Fruit fly (Drosophila melanogaster) whole organism, embryonic: ENCODE results near the gene CG43138.
A peak's percentile ranks its signal among the peaks of the same experiment; 100 is the strongest.

Source experiments
- Awh ChIP-seq: fragments of 200-800 bp; sonication (Bioruptor generic); IDR thresholded peaks from 2 replicates; pipeline ENCODE4, ENCODE4 v1.3.6; 2022; ENCODE audit warnings: missing biosample characterization, missing genetic modification characterization
- CG12219 ChIP-seq: fragments of 200-800 bp; sonication (Bioruptor generic); optimal IDR thresholded peaks from 3 replicates; lab custom pipeline; 2018; ENCODE audit warnings: missing biosample characterization, mild to moderate bottlenecking, missing genetic modification characterization
- CG12942 ChIP-seq: fragments of 200-800 bp; sonication (Bioruptor generic); optimal IDR thresholded peaks from 3 replicates; lab custom pipeline; 2016; ENCODE audit warnings: missing biosample characterization, missing genetic modification characterization
- CG13624 ChIP-seq: fragments of 200-800 bp; sonication (Bioruptor generic); optimal IDR thresholded peaks from 2 replicates; lab custom pipeline; 2016; ENCODE audit warnings: missing biosample characterization, missing genetic modification characterization
- CG14710 ChIP-seq: fragments of 200-800 bp; sonication (Bioruptor generic); optimal IDR thresholded peaks from 3 replicates; lab custom pipeline; 2019; ENCODE audit warnings: missing biosample characterization, mild to moderate bottlenecking, missing genetic modification characterization, moderate library complexity
- CG15073 ChIP-seq: fragments of 200-800 bp; sonication (Bioruptor generic); optimal IDR thresholded peaks from 2 replicates; lab custom pipeline; 2016; ENCODE audit warnings: missing biosample characterization, missing genetic modification characterization
- CG15479 ChIP-seq: fragments of 200-800 bp; sonication (Bioruptor generic); optimal IDR thresholded peaks from 3 replicates; lab custom pipeline; 2019; ENCODE audit warnings: missing biosample characterization, mild to moderate bottlenecking, missing genetic modification characterization, moderate library complexity
- CG16863 ChIP-seq: fragments of 200-800 bp; sonication (Bioruptor generic); optimal IDR thresholded peaks from 3 replicates; lab custom pipeline; 2016; ENCODE audit warnings: missing biosample characterization, missing genetic modification characterization
- CG17829 ChIP-seq: fragments of 200-800 bp; optimal IDR thresholded peaks from 2 replicates; lab custom pipeline; 2019; ENCODE audit warnings: missing biosample characterization, mild to moderate bottlenecking, missing genetic modification characterization, moderate library complexity
- CG3065 ChIP-seq: fragments of 200-800 bp; sonication (Bioruptor generic); optimal IDR thresholded peaks from 2 replicates; lab custom pipeline; 2016; ENCODE audit warnings: missing biosample characterization, missing genetic modification characterization
- CG31224 ChIP-seq: fragments of 200-800 bp; sonication (Bioruptor generic); IDR thresholded peaks from 2 replicates; pipeline ENCODE4 v1.3.6; 2022; ENCODE audit warnings: missing biosample characterization, missing genetic modification characterization
- CG3838 ChIP-seq: fragments of 200-800 bp; sonication (Bioruptor generic); optimal IDR thresholded peaks from 3 replicates; lab custom pipeline; 2016; ENCODE audit warnings: missing biosample characterization, missing genetic modification characterization
- CG4730 ChIP-seq: fragments of 200-800 bp; sonication (Bioruptor generic); IDR thresholded peaks from 2 replicates; pipeline ENCODE4 v1.3.6; 2022; ENCODE audit warnings: missing biosample characterization, missing genetic modification characterization
- CG4820 ChIP-seq: fragments of 200-800 bp; sonication (Bioruptor generic); optimal IDR thresholded peaks from 3 replicates; lab custom pipeline; 2016; ENCODE audit warnings: missing biosample characterization, missing genetic modification characterization
- CG8765 ChIP-seq: fragments of 200-800 bp; sonication (Bioruptor generic); IDR thresholded peaks from 2 replicates; pipeline ENCODE4 v1.3.6; 2022; ENCODE audit warnings: missing biosample characterization, missing genetic modification characterization
- CG9932 ChIP-seq: fragments of 200-800 bp; sonication (Bioruptor generic); IDR thresholded peaks from 2 replicates; pipeline ENCODE4 v1.3.6; 2022; ENCODE audit warnings: missing biosample characterization, missing genetic modification characterization
- Dek ChIP-seq: fragments of 200-800 bp; sonication (Bioruptor generic); optimal IDR thresholded peaks from 3 replicates; lab custom pipeline; 2019; ENCODE audit warnings: missing biosample characterization, mild to moderate bottlenecking, missing genetic modification characterization, moderate library complexity
- Dfd ChIP-seq, 2 experiments: fragments of >200 bp; optimal IDR thresholded peaks; 2 replicates each; lab custom pipeline; 2017; ENCODE audit warnings: missing biosample characterization in 2 of 2, missing genetic modification characterization in 2 of 2
- E2f2 ChIP-seq: fragments of 200-800 bp; sonication (Bioruptor generic); IDR thresholded peaks from 2 replicates; pipeline ENCODE4 v1.3.6; 2022; ENCODE audit warnings: missing biosample characterization, missing genetic modification characterization
- HHEX ChIP-seq: fragments of 200-800 bp; sonication (Bioruptor generic); optimal IDR thresholded peaks from 3 replicates; lab custom pipeline; 2017; ENCODE audit warnings: missing biosample characterization, mild to moderate bottlenecking, missing genetic modification characterization, missing genetic modification reagents
- HLH3B ChIP-seq: fragments of 200-800 bp; sonication (Bioruptor generic); IDR thresholded peaks from 2 replicates; pipeline ENCODE4 v1.3.6; 2022; ENCODE audit warnings: missing biosample characterization, missing genetic modification characterization
- HLHmδ ChIP-seq: fragments of 200-800 bp; sonication (Bioruptor generic); optimal IDR thresholded peaks from 2 replicates; lab custom pipeline; 2018; ENCODE audit warnings: missing biosample characterization, mild to moderate bottlenecking, missing genetic modification characterization, moderate library complexity
- Hr3 ChIP-seq: fragments of 200-800 bp; sonication (Bioruptor generic); optimal IDR thresholded peaks from 3 replicates; lab custom pipeline; 2016; ENCODE audit warnings: missing biosample characterization, missing genetic modification characterization
- Hsf ChIP-seq: fragments of 200-800 bp; sonication (Bioruptor generic); optimal IDR thresholded peaks from 3 replicates; lab custom pipeline; 2016; ENCODE audit warnings: missing biosample characterization, missing genetic modification characterization
- MESR4 ChIP-seq: fragments of 200-800 bp; sonication (Bioruptor generic); optimal IDR thresholded peaks from 2 replicates; lab custom pipeline; 2018; ENCODE audit warnings: missing biosample characterization, mild to moderate bottlenecking, missing genetic modification characterization, moderate library complexity
- Spps ChIP-seq: fragments of 200-800 bp; sonication (Bioruptor generic); optimal IDR thresholded peaks from 2 replicates; lab custom pipeline; 2018; ENCODE audit warnings: missing biosample characterization, mild to moderate bottlenecking, missing genetic modification characterization
- TFAM ChIP-seq: fragments of 200-800 bp; sonication (Bioruptor generic); optimal IDR thresholded peaks from 2 replicates; lab custom pipeline; 2017; ENCODE audit warnings: missing biosample characterization, missing genetic modification characterization, inconsistent platforms
- Xrp1 ChIP-seq: fragments of 200-800 bp; sonication (Bioruptor generic); IDR thresholded peaks from 2 replicates; pipeline ENCODE4 v1.3.6; 2022; ENCODE audit warnings: missing biosample characterization, missing genetic modification characterization
- chinmo ChIP-seq: fragments of 200-800 bp; sonication (Bioruptor generic); IDR thresholded peaks from 4 replicates; pipeline ENCODE4 v1.3.6; 2022; ENCODE audit warnings: missing biosample characterization, missing genetic modification characterization; ENCODE audit not compliant: partially characterized antibody
- ci ChIP-seq: fragments of 200-800 bp; sonication (Bioruptor generic); IDR thresholded peaks from 3 replicates; pipeline ENCODE4 v1.3.6; 2022; ENCODE audit warnings: missing biosample characterization, missing genetic modification characterization
- crc ChIP-seq: fragments of 200-800 bp; sonication (Bioruptor generic); optimal IDR thresholded peaks from 2 replicates; lab custom pipeline; 2016; ENCODE audit warnings: missing biosample characterization, missing genetic modification characterization
- disco-r ChIP-seq: fragments of 200-800 bp; sonication (Bioruptor generic); optimal IDR thresholded peaks from 2 replicates; lab custom pipeline; 2016; ENCODE audit warnings: missing biosample characterization, missing genetic modification characterization
- fd102C ChIP-seq: fragments of 200-800 bp; sonication (Bioruptor generic); optimal IDR thresholded peaks from 2 replicates; lab custom pipeline; 2018; ENCODE audit warnings: missing biosample characterization, mild to moderate bottlenecking, missing genetic modification characterization, moderate library complexity
- fd96Cb ChIP-seq: fragments of 200-800 bp; sonication (Bioruptor generic); optimal IDR thresholded peaks from 2 replicates; lab custom pipeline; 2018; ENCODE audit warnings: missing biosample characterization, mild to moderate bottlenecking, missing genetic modification characterization, moderate library complexity
- hbn ChIP-seq: fragments of 200-800 bp; sonication (Bioruptor generic); IDR thresholded peaks from 2 replicates; pipeline ENCODE4 v1.3.6; 2022; ENCODE audit warnings: missing biosample characterization, missing genetic modification characterization; ENCODE audit not compliant: partially characterized antibody
- jigr1 ChIP-seq: fragments of 200-800 bp; sonication (Bioruptor generic); IDR thresholded peaks from 3 replicates; pipeline ENCODE4 v1.3.6; 2022; ENCODE audit warnings: missing biosample characterization, missing genetic modification characterization
- pum ChIP-seq: fragments of 200-800 bp; sonication (Bioruptor generic); optimal IDR thresholded peaks from 2 replicates; lab custom pipeline; 2016; ENCODE audit warnings: missing biosample characterization, missing genetic modification characterization
- row ChIP-seq: fragments of 200-800 bp; sonication (Bioruptor generic); IDR thresholded peaks from 3 replicates; pipeline ENCODE4 v1.3.6; 2022; ENCODE audit warnings: missing biosample characterization, missing genetic modification characterization
- sc ChIP-seq, 3 experiments: fragments of >200 bp in 2 of 3; fragments of 200-800 bp in 1 of 3; sonication (Bioruptor generic) in 1 of 3; optimal IDR thresholded peaks; 2 replicates in 2 of 3; 3 replicates in 1 of 3; lab custom pipeline; 2017; ENCODE audit warnings: mild to moderate bottlenecking in 1 of 3, missing biosample characterization in 1 of 3, missing genetic modification characterization in 1 of 3, missing genetic modification reagents in 1 of 3
- scrt ChIP-seq: fragments of 200-800 bp; sonication (Bioruptor generic); optimal IDR thresholded peaks from 2 replicates; lab custom pipeline; 2018; ENCODE audit warnings: missing biosample characterization, mild to moderate bottlenecking, missing genetic modification characterization, moderate library complexity
- slou ChIP-seq: fragments of 200-800 bp; sonication (Bioruptor generic); optimal IDR thresholded peaks from 3 replicates; lab custom pipeline; 2016; ENCODE audit warnings: missing biosample characterization, missing genetic modification characterization
- slp2 ChIP-seq: fragments of 200-800 bp; sonication (Bioruptor generic); optimal IDR thresholded peaks from 2 replicates; lab custom pipeline; 2016; ENCODE audit warnings: missing biosample characterization, missing genetic modification characterization
- ssp ChIP-seq: fragments of 200-800 bp; sonication (Bioruptor generic); IDR thresholded peaks from 2 replicates; pipeline ENCODE4 v1.3.6; 2022; ENCODE audit warnings: missing biosample characterization, missing genetic modification characterization
- sug ChIP-seq: fragments of 200-800 bp; optimal IDR thresholded peaks from 2 replicates; lab custom pipeline; 2019; ENCODE audit warnings: missing biosample characterization, mild to moderate bottlenecking, missing genetic modification characterization, moderate library complexity
- tio ChIP-seq: fragments of 200-800 bp; sonication (Bioruptor generic); optimal IDR thresholded peaks from 2 replicates; lab custom pipeline; 2017; ENCODE audit warnings: missing biosample characterization, missing genetic modification characterization, inconsistent platforms
- tll ChIP-seq, 2 experiments: fragments of 200-800 bp in 1 of 2; fragments of >200 bp in 1 of 2; sonication (Bioruptor generic) in 1 of 2; optimal IDR thresholded peaks; 2 replicates each; lab custom pipeline; 2017 to 2019; ENCODE audit warnings: missing biosample characterization in 2 of 2, missing genetic modification characterization in 2 of 2, mild to moderate bottlenecking in 1 of 2, moderate library complexity in 1 of 2
- trem ChIP-seq: fragments of 200-800 bp; optimal IDR thresholded peaks from 3 replicates; lab custom pipeline; 2019; ENCODE audit warnings: missing biosample characterization, mild to moderate bottlenecking, missing genetic modification characterization, moderate library complexity
- vfl ChIP-seq: fragments of 200-800 bp; sonication (Bioruptor generic); optimal IDR thresholded peaks from 2 replicates; lab custom pipeline; 2016; ENCODE audit warnings: missing biosample characterization, missing genetic modification characterization
- vvl ChIP-seq: fragments of 200-800 bp; sonication (Bioruptor generic); IDR thresholded peaks from 2 replicates; pipeline ENCODE4 v1.3.6; 2022; ENCODE audit warnings: missing biosample characterization, missing genetic modification characterization

CG43138 gene

dm6 chrX:7552109-7552508, 24.0 kb downstream of the CG43138 start (continued):
- TF ChIP-seq Xrp1 (GFP tag; lab: Robert Waterston, UW) (peak; percentile 61), pum (GFP tag; lab: Kevin White, UChicago) (peak; percentile 18), CG17829 (tag; lab: Kevin White, UChicago) (peak; percentile 66), Hsf (GFP tag; lab: Kevin White, UChicago) (peak; percentile 37), CG14710 (peak; percentile 54), sug (tag; lab: Kevin White, UChicago) (no peak), tll (GFP tag; optimal IDR thresholded peaks at IDR 0.05; lab: Kevin White, UChicago) (peak in 1 of 2 experiments; percentile 12), fd102C (GFP tag; lab: Kevin White, UChicago) (peak; percentile 73), tio (peak; percentile 9), CG4820 (GFP tag; lab: Kevin White, UChicago) (peak; percentile 34), trem (tag; lab: Kevin White, UChicago) (peak; percentile 31), Dfd (GFP tag; optimal IDR thresholded peaks at IDR 0.05; lab: Kevin White, UChicago) (no peak)
- TF ChIP-seq, all 482 proteins: peak for 78

dm6 chrX:7553446-7553845, 25.3 kb downstream of the CG43138 start:
- TF ChIP-seq row (no peak), MESR4 (no peak), HHEX (GFP tag; lab: Kevin White, UChicago) (peak; percentile 28), CG15479 (peak; percentile 13), CG31224 (GFP tag; lab: Robert Waterston, UW) (no peak), CG12942 (GFP tag; lab: Kevin White, UChicago) (peak; percentile 2), Spps (tag; lab: Kevin White, UChicago) (peak; percentile 23), Hr3 (GFP tag; lab: Kevin White, UChicago) (no peak), CG3838 (GFP tag; lab: Kevin White, UChicago) (no peak), CG8765 (GFP tag; lab: Robert Waterston, UW) (no peak), disco-r (GFP tag; lab: Kevin White, UChicago) (no peak), ci (GFP tag; lab: Robert Waterston, UW) (peak; percentile 68; the same call in 2 of the 3 replicates), scrt (GFP tag; lab: Kevin White, UChicago) (no peak), chinmo (GFP tag; lab: Robert Waterston, UW) (0 out of 4 replicates have a peak, but pooled peaks have one; percentile 18), crc (no peak), Awh (GFP tag; lab: Robert Waterston, UW) (peak; percentile 73), vvl (peak; percentile 71; the same call in 1 of the 2 replicates), HLH3B (GFP tag; lab: Robert Waterston, UW) (peak; percentile 40; the same call in 1 of the 2 replicates), fd96Cb (tag; lab: Kevin White, UChicago) (no peak), CG4730 (no peak), vfl (GFP tag; lab: Kevin White, UChicago) (no peak), Dek (tag; lab: Kevin White, UChicago) (no peak), slou (GFP tag; lab: Kevin White, UChicago) (no peak), tll (GFP tag; optimal IDR thresholded peaks at IDR 0.05; lab: Kevin White, UChicago) (peak in 1 of 2 experiments; percentile 70), E2f2 (peak; percentile 24; the same call in 1 of the 2 replicates), TFAM (GFP tag; lab: Kevin White, UChicago) (no peak), sc (optimal IDR thresholded peaks at IDR 0.05; lab: Kevin White, UChicago) (no peak), sc (GFP tag; optimal IDR thresholded peaks at IDR 0.05; lab: Kevin White, UChicago) (peak; percentile 43), CG16863 (no peak), ssp (no peak), CG3065 (peak; percentile 62), slp2 (GFP tag; lab: Kevin White, UChicago) (no peak), hbn (GFP tag; lab: Robert Waterston, UW) (no peak), CG9932 (GFP tag; lab: Robert Waterston, UW) (no peak), jigr1 (GFP tag; lab: Robert Waterston, UW) (no peak), CG12219 (GFP tag; lab: Kevin White, UChicago) (peak; percentile 5), CG13624 (GFP tag; lab: Kevin White, UChicago) (no peak), Xrp1 (GFP tag; lab: Robert Waterston, UW) (peak; percentile 69), HLHmδ (GFP tag; lab: Kevin White, UChicago) (peak; percentile 95), CG15073 (GFP tag; lab: Kevin White, UChicago) (no peak)
